Worm (Caenorhabditis elegans) whole organism, young adult: Measurements from ENCODE around the gene Y49E10.21.

Source experiments
- C17E4.6 ChIP-seq: fragments of 200-800 bp; sonication (Bioruptor generic); IDR thresholded peaks from 2 replicates; pipeline ENCODE4 v1.3.6; 2022; ENCODE audit warnings: missing genetic modification reagents, missing genetic modification characterization, missing compliant biosample characterization
- F23B12.7 ChIP-seq: sonication (generic microtip); optimal IDR thresholded peaks from 2 replicates; lab custom pipeline; 2017; ENCODE audit warnings: missing genetic modification characterization, mild to moderate bottlenecking, missing compliant biosample characterization, antibody characterized with exemption, moderate library complexity; ENCODE audit not compliant: insufficient read depth
- F33H1.4 ChIP-seq: fragments of 200-800 bp; sonication (Bioruptor generic); IDR thresholded peaks from 2 replicates; pipeline ENCODE4 v1.3.6; 2022; ENCODE audit warnings: missing genetic modification reagents, missing genetic modification characterization, missing compliant biosample characterization
- F37B4.10 ChIP-seq: fragments of 200-800 bp; sonication (Bioruptor generic); IDR thresholded peaks from 2 replicates; pipeline ENCODE4 v1.3.6; 2022; ENCODE audit warnings: missing genetic modification characterization, missing compliant biosample characterization
- F57A8.1 ChIP-seq: fragments of 200-800 bp; sonication (Bioruptor generic); optimal IDR thresholded peaks from 2 replicates; lab custom pipeline; 2018; ENCODE audit warnings: mild to moderate bottlenecking, missing genetic modification characterization, moderate library complexity, missing compliant biosample characterization
- K12H6.12 ChIP-seq: fragments of 200-800 bp; sonication (Bioruptor generic); optimal IDR thresholded peaks from 2 replicates; lab custom pipeline; 2018; ENCODE audit warnings: mild to moderate bottlenecking, missing genetic modification characterization, missing compliant biosample characterization
- T07F8.4 ChIP-seq: sonication (generic microtip); optimal IDR thresholded peaks from 2 replicates; lab custom pipeline; 2016; ENCODE audit warnings: mild to moderate bottlenecking, missing genetic modification characterization, moderate library complexity, missing compliant biosample characterization
- ama-1 ChIP-seq, 3 experiments: fragments of 150-350 bp in 1 of 3; sonication (generic microtip) in 2 of 3; optimal IDR thresholded peaks; 2 replicates each; lab custom pipeline; 2014 to 2018; ENCODE audit warnings: missing biosample characterization in 2 of 3, missing genetic modification characterization in 2 of 3, missing genetic modification reagents in 2 of 3
- aptf-2 ChIP-seq: fragments of 200-800 bp; sonication (Bioruptor generic); conservative IDR thresholded peaks from 2 replicates; pipeline ENCODE4 v1.3.6; 2022; ENCODE audit warnings: missing genetic modification reagents, missing genetic modification characterization, missing compliant biosample characterization
- athp-1 ChIP-seq: sonication (generic microtip); optimal IDR thresholded peaks from 2 replicates; lab custom pipeline; 2017; ENCODE audit warnings: mild to moderate bottlenecking, missing genetic modification characterization, missing compliant biosample characterization
- attf-3 ChIP-seq: fragments of 200-800 bp; sonication (Bioruptor generic); conservative IDR thresholded peaks from 2 replicates; pipeline ENCODE4 v1.3.6; 2022; ENCODE audit warnings: missing genetic modification reagents, missing genetic modification characterization, missing compliant biosample characterization
- attf-5 ChIP-seq: fragments of 200-800 bp; sonication (Bioruptor generic); optimal IDR thresholded peaks from 2 replicates; lab custom pipeline; 2018; ENCODE audit warnings: mild to moderate bottlenecking, missing genetic modification characterization, missing compliant biosample characterization
- ccch-3 ChIP-seq: fragments of 200-800 bp; sonication (Bioruptor generic); optimal IDR thresholded peaks from 2 replicates; lab custom pipeline; 2018; ENCODE audit warnings: mild to moderate bottlenecking, missing genetic modification characterization, missing compliant biosample characterization
- cebp-1 ChIP-seq, 2 experiments: fragments of 200-800 bp in 1 of 2; sonication (Bioruptor generic) in 1 of 2; sonication (generic microtip) in 1 of 2; IDR thresholded peaks in 1 of 2; optimal IDR thresholded peaks in 1 of 2; 2 replicates each; pipeline versions ENCODE4 v1.3.6 to Lab custom; 2017 to 2022; ENCODE audit warnings: missing compliant biosample characterization in 2 of 2, missing genetic modification characterization in 2 of 2, mild to moderate bottlenecking in 1 of 2, missing genetic modification reagents in 1 of 2, moderate library complexity in 1 of 2
- cebp-2 ChIP-seq: fragments of 200-800 bp; sonication (Bioruptor generic); IDR thresholded peaks from 2 replicates; pipeline ENCODE4 v1.3.6; 2022; ENCODE audit warnings: missing genetic modification characterization, missing compliant biosample characterization
- ceh-100 ChIP-seq: fragments of 200-800 bp; sonication (Bioruptor generic); IDR thresholded peaks from 2 replicates; pipeline ENCODE4 v1.3.6; 2022; ENCODE audit warnings: missing genetic modification reagents, missing genetic modification characterization, missing compliant biosample characterization
- chd-7 ChIP-seq: sonication (generic microtip); optimal IDR thresholded peaks from 2 replicates; lab custom pipeline; 2016; ENCODE audit warnings: mild to moderate bottlenecking, missing genetic modification characterization, moderate library complexity, missing compliant biosample characterization
- die-1 ChIP-seq: sonication (generic microtip); optimal IDR thresholded peaks from 2 replicates; lab custom pipeline; 2016; ENCODE audit warnings: missing genotype, mild to moderate bottlenecking, missing genetic modification characterization, missing compliant biosample characterization
- dpff-1 ChIP-seq: sonication (generic microtip); optimal IDR thresholded peaks from 2 replicates; lab custom pipeline; 2017; ENCODE audit warnings: mild to moderate bottlenecking, missing genetic modification characterization, missing compliant biosample characterization
- dpl-1 ChIP-seq: fragments of 150-350 bp; optimal IDR thresholded peaks from 2 replicates; lab custom pipeline; 2014; ENCODE audit warnings: missing biosample characterization, missing genetic modification reagents, missing genetic modification characterization
- egrh-3 ChIP-seq: fragments of 200-800 bp; sonication (Bioruptor generic); IDR thresholded peaks from 2 replicates; pipeline ENCODE4 v1.3.6; 2022; ENCODE audit warnings: missing genetic modification reagents, missing genetic modification characterization, missing compliant biosample characterization
- ekl-4 ChIP-seq: fragments of 200-800 bp; sonication (Bioruptor generic); IDR thresholded peaks from 2 replicates; pipeline ENCODE4 v1.3.6; 2022; ENCODE audit warnings: missing genetic modification reagents, missing genetic modification characterization, missing compliant biosample characterization
- ets-4 ChIP-seq: fragments of 200-800 bp; sonication (Bioruptor generic); optimal IDR thresholded peaks from 2 replicates; lab custom pipeline; 2018; ENCODE audit warnings: mild to moderate bottlenecking, missing genetic modification characterization, missing compliant biosample characterization
- him-1 ChIP-seq: sonication (generic microtip); optimal IDR thresholded peaks from 2 replicates; lab custom pipeline; 2016; ENCODE audit warnings: missing genotype, missing genetic modification reagents, missing genetic modification characterization, missing compliant biosample characterization
- hlh-12 ChIP-seq: sonication (generic microtip); optimal IDR thresholded peaks from 2 replicates; lab custom pipeline; 2016; ENCODE audit warnings: missing genetic modification characterization, missing compliant biosample characterization
- hrde-1 ChIP-seq: sonication (generic microtip); optimal IDR thresholded peaks from 2 replicates; lab custom pipeline; 2016; ENCODE audit warnings: missing genetic modification characterization, mild to moderate bottlenecking, missing compliant biosample characterization, moderate library complexity, missing genotype, missing genetic modification reagents, borderline replicate concordance
- lag-1 ChIP-seq: fragments of 200-800 bp; sonication (Bioruptor generic); IDR thresholded peaks from 2 replicates; pipeline ENCODE4 v1.3.6; 2022; ENCODE audit warnings: missing genetic modification reagents, missing genetic modification characterization, missing compliant biosample characterization
- let-526 ChIP-seq: fragments of 200-800 bp; sonication (Bioruptor generic); IDR thresholded peaks from 2 replicates; pipeline ENCODE4 v1.3.6; 2022; ENCODE audit warnings: missing genetic modification reagents, missing genetic modification characterization, missing compliant biosample characterization
- lin-35 ChIP-seq, 3 experiments: fragments of 150-350 bp in 2 of 3; sonication (generic microtip) in 1 of 3; optimal IDR thresholded peaks; 2 replicates each; lab custom pipeline; 2014 to 2018; ENCODE audit warnings: missing biosample characterization in 3 of 3, missing genetic modification characterization in 3 of 3, missing genetic modification reagents in 3 of 3
- lin-54 ChIP-seq: fragments of 200-800 bp; sonication (Bioruptor generic); optimal IDR thresholded peaks from 2 replicates; lab custom pipeline; 2018; ENCODE audit warnings: mild to moderate bottlenecking, missing genetic modification characterization, missing compliant biosample characterization
- madf-8 ChIP-seq: fragments of 200-800 bp; sonication (Bioruptor generic); conservative IDR thresholded peaks from 2 replicates; pipeline ENCODE4 v1.3.6; 2022; ENCODE audit warnings: missing genetic modification reagents, missing genetic modification characterization, missing compliant biosample characterization
- mcd-1 ChIP-seq: fragments of 200-800 bp; sonication (Bioruptor generic); IDR thresholded peaks from 2 replicates; pipeline ENCODE4 v1.3.6; 2022; ENCODE audit warnings: missing genetic modification reagents, missing genetic modification characterization, missing compliant biosample characterization
- nhr-179 ChIP-seq: sonication (generic microtip); optimal IDR thresholded peaks from 2 replicates; lab custom pipeline; 2016; ENCODE audit warnings: mild to moderate bottlenecking, missing genetic modification characterization, missing compliant biosample characterization
- nhr-80 ChIP-seq: sonication (generic microtip); optimal IDR thresholded peaks from 2 replicates; lab custom pipeline; 2016; ENCODE audit warnings: missing genetic modification characterization, missing compliant biosample characterization
- nhr-90 ChIP-seq: sonication (generic microtip); optimal IDR thresholded peaks from 2 replicates; lab custom pipeline; 2016; ENCODE audit warnings: missing genotype, mild to moderate bottlenecking, missing genetic modification characterization, missing compliant biosample characterization
- rcor-1 ChIP-seq: fragments of 200-800 bp; sonication (Bioruptor generic); IDR thresholded peaks from 2 replicates; pipeline ENCODE4 v1.3.6; 2022; ENCODE audit warnings: missing genetic modification reagents, missing genetic modification characterization, missing compliant biosample characterization
- rec-8 ChIP-seq, 2 experiments: sonication (generic microtip); optimal IDR thresholded peaks; 2 replicates each; lab custom pipeline; 2016; ENCODE audit warnings: mild to moderate bottlenecking in 2 of 2, missing genetic modification characterization in 2 of 2, missing genetic modification reagents in 2 of 2, missing genotype in 2 of 2, missing biosample characterization in 1 of 2, missing compliant biosample characterization in 1 of 2, moderate library complexity in 1 of 2
- repo-1 ChIP-seq: sonication (generic microtip); optimal IDR thresholded peaks from 2 replicates; lab custom pipeline; 2017; ENCODE audit warnings: mild to moderate bottlenecking, missing genetic modification characterization, missing compliant biosample characterization
- snpc-1.1 ChIP-seq: sonication (generic microtip); optimal IDR thresholded peaks from 2 replicates; lab custom pipeline; 2017; ENCODE audit warnings: missing genetic modification characterization, mild to moderate bottlenecking, missing compliant biosample characterization, antibody characterized with exemption, moderate library complexity, missing genotype, missing genetic modification reagents; ENCODE audit not compliant: insufficient read depth
- snpc-1.3 ChIP-seq: sonication (generic microtip); optimal IDR thresholded peaks from 2 replicates; lab custom pipeline; 2017; ENCODE audit warnings: missing genetic modification characterization, mild to moderate bottlenecking, missing compliant biosample characterization, antibody characterized with exemption, moderate library complexity, missing genotype, missing genetic modification reagents; ENCODE audit not compliant: insufficient read depth
- snpc-4 ChIP-seq, 5 experiments: fragments of 150-350 bp in 1 of 5; sonication (generic microtip) in 4 of 5; optimal IDR thresholded peaks; 2 replicates each; lab custom pipeline; 2014 to 2018; ENCODE audit warnings: missing genetic modification characterization in 5 of 5, missing biosample characterization in 3 of 5, antibody characterized with exemption in 2 of 5, mild to moderate bottlenecking in 2 of 5, missing compliant biosample characterization in 2 of 5, missing genotype in 2 of 5, moderate library complexity in 2 of 5, missing genetic modification reagents in 1 of 5
- somi-1 ChIP-seq: fragments of 200-800 bp; sonication (Bioruptor generic); optimal IDR thresholded peaks from 2 replicates; lab custom pipeline; 2018; ENCODE audit warnings: mild to moderate bottlenecking, missing genetic modification characterization, missing compliant biosample characterization
- tbp1 ChIP-seq: fragments of 200-800 bp; sonication (Bioruptor generic); optimal IDR thresholded peaks from 2 replicates; lab custom pipeline; 2018; ENCODE audit warnings: mild to moderate bottlenecking, missing genetic modification characterization, missing compliant biosample characterization
- ztf-22 ChIP-seq: fragments of 200-800 bp; sonication (Bioruptor generic); optimal IDR thresholded peaks from 2 replicates; lab custom pipeline; 2018; ENCODE audit warnings: mild to moderate bottlenecking, missing genetic modification characterization, moderate library complexity, missing compliant biosample characterization

Gene Y49E10.21

DNA sequence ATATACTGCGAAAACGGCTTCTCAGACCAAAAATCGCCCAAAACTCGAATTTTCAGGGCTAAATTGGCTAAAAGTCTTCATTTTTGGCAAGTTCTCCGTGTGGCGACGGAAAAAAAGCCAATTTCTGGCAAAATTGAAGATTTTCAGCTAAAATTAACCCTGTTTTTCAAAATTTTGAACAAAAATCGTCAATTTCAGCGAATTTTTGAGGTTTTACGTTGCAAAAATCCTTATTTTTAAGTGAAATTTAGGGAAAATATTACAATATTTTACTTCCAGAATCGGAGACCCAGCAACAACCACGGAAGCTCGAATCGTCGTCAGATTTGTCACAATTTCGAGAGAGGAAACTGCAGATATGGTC is 29.2 kb upstream of the Y49E10.21 start:
- TF ChIP-seq snpc-4 (GFP tag; optimal IDR thresholded peaks at IDR 0.05; lab: Kevin White, UChicago): peak; percentile 12
- TF ChIP-seq snpc-4 (tag; optimal IDR thresholded peaks at IDR 0.05; lab: Kevin White, UChicago): no peak
- TF ChIP-seq hrde-1 (tag; lab: Kevin White, UChicago): no peak
- peak; percentile 26 for TF ChIP-seq dpl-1
- no peak for TF ChIP-seq dpff-1
- TF ChIP-seq, all 124 proteins: peak for 2

DNA sequence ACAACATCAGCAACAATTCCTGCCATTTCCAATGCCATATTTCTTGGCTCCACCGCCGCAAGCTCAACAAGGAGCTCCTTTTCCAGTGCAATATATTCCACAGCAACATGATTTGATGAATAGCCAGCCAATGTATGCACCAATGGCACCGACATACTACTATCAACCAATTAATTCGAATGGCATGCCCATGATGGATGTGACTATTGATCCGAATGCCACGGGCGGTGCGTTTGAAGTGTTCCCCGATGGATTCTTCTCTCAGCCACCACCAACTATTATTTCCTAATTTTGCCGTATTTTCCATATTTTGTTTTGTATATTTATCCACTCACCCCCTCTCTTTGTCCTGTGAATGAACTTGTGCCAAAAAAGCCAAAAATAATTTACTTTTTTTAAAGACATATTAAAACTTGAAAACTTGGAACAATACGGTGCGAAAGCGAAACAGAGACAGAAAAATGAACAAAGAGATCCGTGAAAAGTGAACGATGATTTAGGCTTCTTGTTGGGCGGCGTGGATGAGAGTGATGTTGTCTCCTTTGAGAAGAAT is 28.5 kb upstream of the Y49E10.21 start:
- TF ChIP-seq hlh-12 (no peak), ets-4 (no peak), lag-1 (GFP tag; lab: Robert Waterston, UW) (no peak), aptf-2 (GFP tag; lab: Robert Waterston, UW) (no peak), F57A8.1 (no peak), die-1 (tag; lab: Kevin White, UChicago) (peak; percentile 24), lin-35 (GFP tag; optimal IDR thresholded peaks at IDR 0.05; lab: Kevin White, UChicago) (peak in 1 of 3 experiments; percentile 26), nhr-90 (no peak), tbp1 (GFP tag; lab: Kevin White, UChicago) (peak; percentile 41), let-526 (GFP tag; lab: Robert Waterston, UW) (no peak), snpc-1.1 (tag; lab: Kevin White, UChicago) (no peak), rcor-1 (no peak), F37B4.10 (GFP tag; lab: Robert Waterston, UW) (no peak), F33H1.4 (GFP tag; lab: Robert Waterston, UW) (no peak; the same call in 1 of the 2 replicates), snpc-1.3 (tag; lab: Kevin White, UChicago) (no peak), mcd-1 (GFP tag; lab: Robert Waterston, UW) (peak; percentile 35; the same call in 1 of the 2 replicates), ama-1 (optimal IDR thresholded peaks at IDR 0.05; lab: Kevin White, UChicago) (no peak), ama-1 (GFP tag; optimal IDR thresholded peaks at IDR 0.05; lab: Kevin White, UChicago) (peak in 1 of 2 experiments; percentile 9), C17E4.6 (GFP tag; lab: Robert Waterston, UW) (no peak), F23B12.7 (tag; lab: Kevin White, UChicago) (no peak), ccch-3 (no peak), hrde-1 (tag; lab: Kevin White, UChicago) (peak; percentile 20), K12H6.12 (tag; lab: Kevin White, UChicago) (no peak), lin-54 (GFP tag; lab: Kevin White, UChicago) (peak; percentile 42), cebp-1 (GFP tag; IDR thresholded peaks at IDR 0.05; lab: Robert Waterston, UW) (no peak), cebp-1 (tag; optimal IDR thresholded peaks at IDR 0.05; lab: Kevin White, UChicago) (peak; percentile 37), cebp-2 (GFP tag; lab: Robert Waterston, UW) (no peak), athp-1 (peak; percentile 69), T07F8.4 (tag; lab: Kevin White, UChicago) (no peak), attf-3 (no peak), attf-5 (GFP tag; lab: Kevin White, UChicago) (no peak), nhr-80 (tag; lab: Kevin White, UChicago) (no peak), repo-1 (tag; lab: Kevin White, UChicago) (no peak), him-1 (tag; lab: Kevin White, UChicago) (no peak), ceh-100 (no peak), rec-8 (tag; optimal IDR thresholded peaks at IDR 0.05; lab: Kevin White, UChicago) (no peak), ekl-4 (GFP tag; lab: Robert Waterston, UW) (no peak), egrh-3 (GFP tag; lab: Robert Waterston, UW) (no peak), ztf-22 (no peak), chd-7 (tag; lab: Kevin White, UChicago) (peak; percentile 51), somi-1 (GFP tag; lab: Kevin White, UChicago) (no peak), madf-8 (peak; percentile 25; the same call in 1 of the 2 replicates), nhr-179 (no peak)
